Fruit fly (Drosophila melanogaster): ENCODE measurements around the gene fkh.
A peak's percentile ranks its signal among the peaks of the same experiment; 100 is the strongest.

fkh gene

DNA sequence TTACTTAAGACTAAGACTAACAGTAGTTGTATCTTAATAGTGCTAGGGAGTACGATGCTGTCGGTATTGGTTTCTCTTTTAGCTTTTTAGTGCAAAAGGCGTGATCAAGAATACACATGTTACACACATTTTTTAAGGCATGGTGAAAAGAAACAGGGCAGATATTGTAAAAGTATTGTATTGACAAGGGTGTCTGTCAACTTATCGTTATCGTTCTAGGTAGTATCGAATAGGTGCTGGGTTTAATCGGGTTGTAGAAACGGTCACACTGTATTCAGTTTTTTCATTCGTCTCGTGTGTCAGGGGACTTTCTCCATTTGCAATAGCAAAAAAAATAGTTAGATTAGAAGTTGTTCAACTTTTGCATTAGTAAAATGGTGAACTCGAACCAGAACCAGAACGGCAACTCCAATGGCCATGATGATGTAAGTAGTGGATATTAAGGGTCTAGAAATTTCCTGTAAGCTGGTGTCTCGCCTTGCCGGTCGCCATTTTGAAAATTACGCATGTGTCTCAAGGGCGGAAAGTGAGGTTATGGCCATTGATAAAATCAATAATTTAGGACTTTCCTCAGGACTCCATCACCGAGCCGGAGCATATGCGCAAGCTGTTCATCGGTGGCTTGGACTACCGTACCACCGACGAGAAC lies 15.2 kb upstream of the fkh start:
- TF ChIP-seq Rel (GFP tag; optimal IDR thresholded peaks at IDR 0.05): no peak
- TF ChIP-seq Rel (tag; optimal IDR thresholded peaks at IDR 0.05): peak; percentile 98
- no peak for TF ChIP-seq lola (GFP tag; optimal IDR thresholded peaks at IDR 0.05)
- peak; percentile 44 for TF ChIP-seq Hnf4 (GFP tag; optimal IDR thresholded peaks at IDR 0.05)
- peak; percentile 25 for TF ChIP-seq Hr83 (GFP tag; optimal IDR thresholded peaks at IDR 0.05; ENCODE audit: poor library complexity, severe bottlenecking)
- peak; percentile 5 for TF ChIP-seq fru (GFP tag; optimal IDR thresholded peaks at IDR 0.05)
- peak; percentile 3 for TF ChIP-seq h (GFP tag; optimal IDR thresholded peaks at IDR 0.05)
- TF ChIP-seq Sp1 (GFP tag; optimal IDR thresholded peaks at IDR 0.05): peak; percentile 15
- TF ChIP-seq Myc (optimal IDR thresholded peaks at IDR 0.05): peak; percentile 63
- peak; percentile 4 for TF ChIP-seq HLH106 (tag; optimal IDR thresholded peaks at IDR 0.05)
- TF ChIP-seq Abd-B (GFP tag; optimal IDR thresholded peaks at IDR 0.05): no peak

dm6 chr3R:28599238-28600127 lies 14.4 kb upstream of the fkh start, which contains the start of the genes Noa36 and Hrb98DE:
Noa36 (minus strand) TSS chr3R:28599288.
Hrb98DE (plus strand) TSS chr3R:28599834.
- TF ChIP-seq Hnf4 (GFP tag; optimal IDR thresholded peaks at IDR 0.05): peak; percentile 9
- peak; percentile 44 for TF ChIP-seq woc (GFP tag; optimal IDR thresholded peaks at IDR 0.05)
- TF ChIP-seq Jra (GFP tag; optimal IDR thresholded peaks at IDR 0.05): peak; percentile 21
- TF ChIP-seq br (GFP tag; optimal IDR thresholded peaks at IDR 0.05): no peak
- peak; percentile 57 for TF ChIP-seq jim (GFP tag; optimal IDR thresholded peaks at IDR 0.05)
- peak; percentile 7 for TF ChIP-seq Sp1 (GFP tag; optimal IDR thresholded peaks at IDR 0.05)
- no peak for TF ChIP-seq fru (GFP tag; optimal IDR thresholded peaks at IDR 0.05)
- TF ChIP-seq ey (GFP tag; optimal IDR thresholded peaks at IDR 0.05): peak; percentile 11
- peak; percentile 13 for TF ChIP-seq OdsH (GFP tag; optimal IDR thresholded peaks at IDR 0.05)
- peak in 1 of 2 experiments; percentile 51 for TF ChIP-seq foxo (GFP tag; optimal IDR thresholded peaks at IDR 0.05)
- TF ChIP-seq Myc (optimal IDR thresholded peaks at IDR 0.05): peak; percentile 67
- TF ChIP-seq dsf (GFP tag; optimal IDR thresholded peaks at IDR 0.05; ENCODE audit: borderline replicate concordance): peak; percentile 11
- peak; percentile 49 for TF ChIP-seq HLH106 (tag; optimal IDR thresholded peaks at IDR 0.05)
- TF ChIP-seq Hr83 (GFP tag; optimal IDR thresholded peaks at IDR 0.05; ENCODE audit: poor library complexity, severe bottlenecking): no peak

DNA sequence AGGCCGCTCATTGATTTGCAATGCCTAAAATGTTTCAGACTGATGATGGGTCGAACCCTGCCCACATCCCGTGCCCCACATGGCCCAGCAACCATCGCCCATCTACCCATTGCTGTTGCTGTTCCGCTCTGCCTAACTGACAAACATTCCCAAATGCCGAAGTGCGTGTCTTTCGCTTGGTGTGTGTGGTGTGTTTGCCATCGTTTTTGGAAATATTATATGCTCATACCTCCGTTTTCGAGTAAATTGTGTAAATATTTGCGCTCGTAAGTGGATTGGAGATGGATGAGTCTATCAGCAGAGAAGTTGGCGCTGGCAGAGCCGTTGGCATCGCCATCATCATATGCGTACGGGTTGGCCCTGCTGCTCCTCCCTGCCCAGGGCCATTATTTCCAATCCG lies 12.5 kb upstream of the fkh start:
- TF ChIP-seq pan (optimal IDR thresholded peaks at IDR 0.05): no peak
- no peak for TF ChIP-seq fru (GFP tag; optimal IDR thresholded peaks at IDR 0.05)
- no peak for TF ChIP-seq N (GFP tag; optimal IDR thresholded peaks at IDR 0.05)
- TF ChIP-seq Hr78 (GFP tag; optimal IDR thresholded peaks at IDR 0.05): no peak
- no peak for TF ChIP-seq woc (GFP tag; optimal IDR thresholded peaks at IDR 0.05)

- TF ChIP-seq Hr78 (GFP tag; optimal IDR thresholded peaks at IDR 0.05) (no peak), N (GFP tag; optimal IDR thresholded peaks at IDR 0.05) (no peak), foxo (GFP tag; optimal IDR thresholded peaks at IDR 0.05) (no peak), Dfd (GFP tag; optimal IDR thresholded peaks at IDR 0.05) (no peak), dmrt93B (GFP tag; optimal IDR thresholded peaks at IDR 0.05) (no peak), Dif (GFP tag; optimal IDR thresholded peaks at IDR 0.05; ENCODE audit: partially characterized antibody) (no peak), sage (GFP tag; optimal IDR thresholded peaks at IDR 0.05) (no peak), GATAd (GFP tag; optimal IDR thresholded peaks at IDR 0.05) (no peak), CG9705 (GFP tag; optimal IDR thresholded peaks at IDR 0.05) (no peak), CG32264 (GFP tag; optimal IDR thresholded peaks at IDR 0.05) (no peak), rgr (GFP tag; optimal IDR thresholded peaks at IDR 0.05) (no peak), lola (GFP tag; optimal IDR thresholded peaks at IDR 0.05) (no peak)
Observed at dm6 chr3R:28596357-28596756, 11.3 kb upstream of the fkh start.

- TF ChIP-seq tai (GFP tag; optimal IDR thresholded peaks at IDR 0.05) (no peak), dl (GFP tag; optimal IDR thresholded peaks at IDR 0.05; ENCODE audit: insufficient read depth in 1 of 2, partially characterized antibody in 2 of 2) (no peak), Abd-B (GFP tag; optimal IDR thresholded peaks at IDR 0.05) (no peak), Rel (GFP tag; optimal IDR thresholded peaks at IDR 0.05) (no peak), Rel (tag; optimal IDR thresholded peaks at IDR 0.05) (no peak), h (GFP tag; optimal IDR thresholded peaks at IDR 0.05) (no peak), pan (optimal IDR thresholded peaks at IDR 0.05) (no peak), CG32264 (GFP tag; optimal IDR thresholded peaks at IDR 0.05) (no peak), CrebA (GFP tag; optimal IDR thresholded peaks at IDR 0.05; ENCODE audit: borderline replicate concordance) (no peak), HLH106 (tag; optimal IDR thresholded peaks at IDR 0.05) (no peak), dmrt93B (GFP tag; optimal IDR thresholded peaks at IDR 0.05) (no peak), woc (GFP tag; optimal IDR thresholded peaks at IDR 0.05) (no peak), brk (GFP tag; optimal IDR thresholded peaks at IDR 0.05) (no peak), Dfd (GFP tag; optimal IDR thresholded peaks at IDR 0.05) (no peak), fru (GFP tag; optimal IDR thresholded peaks at IDR 0.05) (no peak), N (GFP tag; optimal IDR thresholded peaks at IDR 0.05) (no peak)
Observed at dm6 chr3R:28595855-28596254, 10.8 kb upstream of the fkh start.
